Worm (Caenorhabditis elegans) whole organism, early embryonic: ENCODE results near the gene ttr-7.

Experiments
- ama-1 ChIP-seq: fragments of 150-350 bp; optimal IDR thresholded peaks from 2 replicates; lab custom pipeline; 2014
- hmbx-1 ChIP-seq: sonication (generic microtip); optimal IDR thresholded peaks from 2 replicates; lab custom pipeline; 2016; ENCODE audit warnings: mild to moderate bottlenecking, missing genetic modification characterization, missing compliant biosample characterization

DNA sequence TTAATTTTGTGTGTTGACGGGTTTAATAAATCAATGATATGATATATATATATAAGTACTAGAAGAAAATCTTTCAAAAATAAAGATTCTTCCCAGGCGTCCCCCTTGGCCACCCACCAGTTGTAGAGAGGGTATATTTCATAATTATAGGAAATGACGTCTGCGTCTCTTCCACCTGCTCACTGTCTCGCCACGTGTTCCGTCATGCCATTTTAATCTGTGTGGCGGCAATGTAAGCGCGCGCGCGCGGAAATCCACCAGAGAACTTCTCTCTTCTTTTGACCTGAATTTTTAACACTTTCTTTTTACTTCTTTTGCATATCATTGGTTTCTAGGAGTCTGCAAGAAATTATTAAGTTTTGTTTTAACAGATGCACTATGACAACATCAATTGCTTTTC is 48.6 kb downstream of the ttr-7 start:
- no peak for TF ChIP-seq ama-1 (lab: Kevin White, UChicago)
- TF ChIP-seq hmbx-1 (tag; lab: Kevin White, UChicago), result no peak
